Worm (Caenorhabditis elegans) whole organism, L1 larva: ENCODE results near the gene R10E4.9.

Experiments
- C04F5.9 ChIP-seq: sonication (generic microtip); optimal IDR thresholded peaks from 2 replicates; lab custom pipeline; 2016; ENCODE audit warnings: missing genetic modification characterization, missing compliant biosample characterization
- F16B12.6 ChIP-seq: fragments of 150-350 bp; optimal IDR thresholded peaks from 2 replicates; lab custom pipeline; 2014; ENCODE audit warnings: missing biosample characterization, missing genetic modification characterization
- aha-1 ChIP-seq: fragments of 150-350 bp; optimal IDR thresholded peaks from 2 replicates; lab custom pipeline; 2014; ENCODE audit warnings: missing biosample characterization, missing genetic modification characterization
- alr-1 ChIP-seq: fragments of 200-800 bp; sonication (Bioruptor generic); optimal IDR thresholded peaks from 2 replicates; lab custom pipeline; 2018; ENCODE audit warnings: borderline replicate concordance, mild to moderate bottlenecking, missing genetic modification characterization, missing compliant biosample characterization
- blmp-1 ChIP-seq: fragments of 150-350 bp; optimal IDR thresholded peaks from 2 replicates; lab custom pipeline; 2014; ENCODE audit warnings: missing biosample characterization, missing genetic modification characterization
- ceh-63 ChIP-seq: fragments of 200-800 bp; sonication (Bioruptor generic); optimal IDR thresholded peaks from 2 replicates; lab custom pipeline; 2018; ENCODE audit warnings: mild to moderate bottlenecking, missing genetic modification characterization, missing compliant biosample characterization
- ceh-82 ChIP-seq, 3 experiments: fragments of 150-350 bp in 1 of 3; sonication (generic microtip) in 2 of 3; optimal IDR thresholded peaks; 2 replicates each; lab custom pipeline; 2014 to 2017; ENCODE audit warnings: missing biosample characterization in 3 of 3, missing genetic modification characterization in 3 of 3
- ceh-90 ChIP-seq: sonication (generic microtip); optimal IDR thresholded peaks from 2 replicates; lab custom pipeline; 2016; ENCODE audit warnings: missing genetic modification characterization, missing compliant biosample characterization
- ces-1 ChIP-seq: fragments of 150-350 bp; optimal IDR thresholded peaks from 2 replicates; lab custom pipeline; 2014; ENCODE audit warnings: missing biosample characterization, missing genetic modification reagents, missing genetic modification characterization
- dpl-1 ChIP-seq, 3 experiments: fragments of 150-350 bp in 2 of 3; sonication (generic microtip) in 1 of 3; optimal IDR thresholded peaks; 2 replicates each; lab custom pipeline; 2014 to 2017; ENCODE audit warnings: missing biosample characterization in 3 of 3, missing genetic modification characterization in 3 of 3, missing genetic modification reagents in 3 of 3
- efl-1 ChIP-seq, 4 experiments: fragments of 150-350 bp; optimal IDR thresholded peaks in 3 of 4; peaks in 1 of 4; 1 replicate in 1 of 4; 2 replicates in 3 of 4; lab custom pipeline; 2014; ENCODE audit warnings: missing biosample characterization in 2 of 4, missing genetic modification characterization in 2 of 4, missing genetic modification reagents in 2 of 4
- efl-3 ChIP-seq: fragments of 200-800 bp; sonication (Bioruptor generic); optimal IDR thresholded peaks from 2 replicates; lab custom pipeline; 2018; ENCODE audit warnings: mild to moderate bottlenecking, missing genetic modification characterization, missing compliant biosample characterization
- egl-13 ChIP-seq: sonication (generic microtip); optimal IDR thresholded peaks from 2 replicates; lab custom pipeline; 2016; ENCODE audit warnings: missing genotype, missing genetic modification reagents, missing genetic modification characterization, missing compliant biosample characterization
- elt-3 ChIP-seq, 6 experiments: fragments of 150-350 bp in 1 of 6; sonication (generic microtip); optimal IDR thresholded peaks; 2 replicates each; lab custom pipeline; 2017 to 2018; ENCODE audit warnings: missing biosample characterization in 6 of 6, missing genetic modification characterization in 6 of 6, inconsistent platforms in 1 of 6
- ets-5 ChIP-seq: fragments of 200-800 bp; sonication (Bioruptor generic); IDR thresholded peaks from 2 replicates; pipeline ENCODE4 v1.3.6; 2022; ENCODE audit warnings: missing genetic modification characterization, missing compliant biosample characterization
- grh-1 ChIP-seq: fragments of 200-800 bp; sonication (Bioruptor generic); IDR thresholded peaks from 2 replicates; pipeline ENCODE4 v1.3.6; 2022; ENCODE audit warnings: missing genetic modification reagents, missing genetic modification characterization, missing compliant biosample characterization
- hlh-4 ChIP-seq: sonication (generic microtip); optimal IDR thresholded peaks from 2 replicates; lab custom pipeline; 2016; ENCODE audit warnings: mild to moderate bottlenecking, missing genetic modification characterization, missing compliant biosample characterization
- isw-1 ChIP-seq: fragments of 200-800 bp; sonication (Bioruptor generic); IDR thresholded peaks from 2 replicates; pipeline ENCODE4 v1.3.6; 2022; ENCODE audit warnings: missing genetic modification characterization, missing compliant biosample characterization
- jun-1 ChIP-seq: fragments of 150-350 bp; optimal IDR thresholded peaks from 2 replicates; lab custom pipeline; 2014; ENCODE audit warnings: missing biosample characterization, missing genetic modification reagents, missing genetic modification characterization
- lin-13 ChIP-seq: fragments of 150-350 bp; optimal IDR thresholded peaks from 2 replicates; lab custom pipeline; 2014; ENCODE audit warnings: missing biosample characterization, missing genetic modification reagents, missing genetic modification characterization
- lin-39 ChIP-seq: fragments of 150-350 bp; optimal IDR thresholded peaks from 2 replicates; lab custom pipeline; 2014; ENCODE audit warnings: missing biosample characterization, missing genetic modification reagents, missing genetic modification characterization
- lsy-2 ChIP-seq, 2 experiments: fragments of 150-350 bp; optimal IDR thresholded peaks; 2 replicates each; lab custom pipeline; 2014; ENCODE audit warnings: missing biosample characterization in 2 of 2, missing genetic modification characterization in 2 of 2
- mab-9 ChIP-seq: fragments of 200-800 bp; sonication (Bioruptor generic); IDR thresholded peaks from 2 replicates; pipeline ENCODE4 v1.3.6; 2022; ENCODE audit warnings: missing genetic modification reagents, missing genetic modification characterization, missing compliant biosample characterization
- mep-1 ChIP-seq: fragments of 150-350 bp; optimal IDR thresholded peaks from 2 replicates; lab custom pipeline; 2014; ENCODE audit warnings: missing biosample characterization, missing genetic modification characterization
- nhr-11 ChIP-seq: fragments of 150-350 bp; optimal IDR thresholded peaks from 2 replicates; lab custom pipeline; 2014; ENCODE audit warnings: missing biosample characterization, missing genetic modification characterization
- nhr-12 ChIP-seq: sonication (generic microtip); optimal IDR thresholded peaks from 2 replicates; lab custom pipeline; 2017; ENCODE audit warnings: missing biosample characterization, missing genetic modification characterization
- nhr-20 ChIP-seq: sonication (generic microtip); optimal IDR thresholded peaks from 2 replicates; lab custom pipeline; 2016; ENCODE audit warnings: mild to moderate bottlenecking, missing genetic modification characterization, missing compliant biosample characterization
- nhr-28 ChIP-seq: fragments of 150-350 bp; optimal IDR thresholded peaks from 2 replicates; lab custom pipeline; 2014; ENCODE audit warnings: missing biosample characterization, missing genetic modification characterization
- nhr-84 ChIP-seq: sonication (generic microtip); optimal IDR thresholded peaks from 2 replicates; lab custom pipeline; 2017; ENCODE audit warnings: missing biosample characterization, missing genetic modification characterization
- pag-3 ChIP-seq: sonication (generic microtip); optimal IDR thresholded peaks from 2 replicates; lab custom pipeline; 2017; ENCODE audit warnings: missing genetic modification characterization, mild to moderate bottlenecking, missing compliant biosample characterization, antibody characterized with exemption, borderline replicate concordance; ENCODE audit not compliant: insufficient read depth
- rnt-1 ChIP-seq: sonication (generic microtip); optimal IDR thresholded peaks from 2 replicates; lab custom pipeline; 2016; ENCODE audit warnings: mild to moderate bottlenecking, missing genetic modification characterization, moderate library complexity, missing compliant biosample characterization
- snpc-4 ChIP-seq: fragments of 150-350 bp; optimal IDR thresholded peaks from 2 replicates; lab custom pipeline; 2014; ENCODE audit warnings: missing biosample characterization, missing genetic modification characterization
- sox-4 ChIP-seq: sonication (generic microtip); optimal IDR thresholded peaks from 2 replicates; lab custom pipeline; 2016; ENCODE audit warnings: missing genetic modification characterization, missing compliant biosample characterization
- swsn-7 ChIP-seq: sonication (generic microtip); optimal IDR thresholded peaks from 2 replicates; lab custom pipeline; 2016; ENCODE audit warnings: missing genetic modification characterization, missing compliant biosample characterization
- unc-130 ChIP-seq: fragments of 150-350 bp; optimal IDR thresholded peaks from 2 replicates; lab custom pipeline; 2017; ENCODE audit warnings: missing biosample characterization, missing genetic modification characterization, inconsistent platforms
- unc-30 ChIP-seq: sonication (generic microtip); optimal IDR thresholded peaks from 2 replicates; lab custom pipeline; 2017; ENCODE audit warnings: missing biosample characterization, missing genetic modification characterization
- unc-62 ChIP-seq: fragments of 150-350 bp; optimal IDR thresholded peaks from 2 replicates; lab custom pipeline; 2014; ENCODE audit warnings: missing biosample characterization, missing genetic modification reagents, missing genetic modification characterization
- unc-86 ChIP-seq: sonication (generic microtip); optimal IDR thresholded peaks from 2 replicates; lab custom pipeline; 2016; ENCODE audit warnings: missing genetic modification characterization, missing compliant biosample characterization
- xbp-1 ChIP-seq: sonication (generic microtip); optimal IDR thresholded peaks from 2 replicates; lab custom pipeline; 2016; ENCODE audit warnings: missing genetic modification characterization, missing compliant biosample characterization
- ztf-4 ChIP-seq: fragments of 150-350 bp; optimal IDR thresholded peaks from 2 replicates; lab custom pipeline; 2014; ENCODE audit warnings: missing biosample characterization, missing genetic modification characterization

The R10E4.9 gene

DNA sequence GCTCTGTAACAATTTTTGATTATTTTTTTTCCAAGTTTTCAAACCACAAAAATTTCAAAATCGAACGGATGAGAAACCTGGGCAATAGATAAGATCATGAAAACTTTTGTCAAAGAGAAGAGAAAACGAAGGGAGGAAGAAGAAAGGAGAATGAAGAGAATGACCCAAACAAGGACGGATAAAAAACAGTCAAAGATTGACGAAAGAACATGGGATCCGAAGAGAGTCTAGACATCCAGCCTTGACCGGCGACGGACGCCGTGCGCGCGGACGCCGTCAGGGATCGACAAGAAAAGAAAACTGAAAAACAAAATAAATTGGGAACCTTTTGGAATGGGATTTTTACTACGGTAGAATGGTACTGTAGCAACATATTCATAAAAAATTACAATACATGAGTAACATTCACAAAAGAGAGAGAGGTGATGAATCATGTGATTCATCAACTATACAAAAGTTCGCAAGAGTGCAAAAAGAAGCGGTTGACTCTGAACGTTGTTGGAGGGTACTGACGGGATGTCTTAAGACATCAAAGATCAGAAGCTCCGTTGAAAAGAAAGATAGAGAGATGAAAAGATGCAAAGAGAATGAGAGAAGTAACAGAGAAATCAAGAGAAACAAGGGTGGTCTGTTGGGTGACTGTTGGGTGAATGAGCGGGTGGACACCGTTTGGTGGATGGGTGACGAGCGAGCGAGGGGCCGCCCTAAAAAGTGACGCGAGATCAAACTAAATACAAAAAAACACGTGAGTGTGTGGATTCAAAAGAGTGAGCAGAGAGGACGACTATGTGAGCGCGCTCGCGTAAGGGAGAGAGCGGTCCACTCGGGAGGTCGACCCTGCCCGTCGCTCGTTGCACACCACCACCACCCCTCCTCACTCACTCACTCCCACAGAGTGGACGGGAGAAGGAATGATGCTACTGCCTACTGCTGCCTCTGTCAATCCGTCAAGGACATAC is 21.7 kb downstream of the R10E4.9 start, which contains the start of gene sup-26 (continued):
- TF ChIP-seq hlh-4 (tag; lab: Kevin White, UChicago), result no peak
- TF ChIP-seq xbp-1 (tag; lab: Kevin White, UChicago), result peak; percentile 17
- peak; percentile 49 for TF ChIP-seq swsn-7 (tag; lab: Kevin White, UChicago)
- no peak for TF ChIP-seq nhr-84 (tag; lab: Kevin White, UChicago)
- peak; percentile 23 for TF ChIP-seq lin-13 (GFP tag; lab: Kevin White, UChicago)
- TF ChIP-seq ceh-63 (GFP tag; lab: Kevin White, UChicago), result no peak
- no peak for TF ChIP-seq nhr-28
- TF ChIP-seq nhr-12 (tag; lab: Kevin White, UChicago), result no peak
- no peak for TF ChIP-seq unc-62 (GFP tag; lab: Kevin White, UChicago)
- TF ChIP-seq pag-3 (tag; lab: Kevin White, UChicago), result no peak
- TF ChIP-seq efl-1 (optimal IDR thresholded peaks at IDR 0.05; lab: Kevin White, UChicago), result no peak
- TF ChIP-seq efl-1 (GFP tag; optimal IDR thresholded peaks at IDR 0.05 in 1 of 2; lab: Kevin White, UChicago), result peak in 1 of 2 experiments; percentile 91
- no peak for TF ChIP-seq aha-1 (tag; lab: Kevin White, UChicago)
- TF ChIP-seq ceh-90, result no peak
- peak; percentile 9 for TF ChIP-seq unc-86 (tag; lab: Kevin White, UChicago)
- TF ChIP-seq egl-13 (tag; lab: Kevin White, UChicago), result no peak
- TF ChIP-seq F16B12.6 (tag; lab: Kevin White, UChicago), result no peak
- TF ChIP-seq nhr-20 (tag; lab: Kevin White, UChicago), result peak; percentile 24
- TF ChIP-seq nhr-11 (tag; lab: Kevin White, UChicago), result no peak
- no peak for TF ChIP-seq jun-1 (tag; lab: Kevin White, UChicago)
- peak; percentile 41 for TF ChIP-seq rnt-1 (tag; lab: Kevin White, UChicago)
- peak; percentile 30 for TF ChIP-seq mep-1 (tag; lab: Kevin White, UChicago)
- TF ChIP-seq sox-4 (tag; lab: Kevin White, UChicago), result peak; percentile 0
- TF ChIP-seq ces-1, result no peak
- 0 out of 2 replicates have a peak, but pooled peaks have one; percentile 3 for TF ChIP-seq grh-1 (GFP tag; lab: Robert Waterston, UW)
- no peak for TF ChIP-seq C04F5.9 (tag; lab: Kevin White, UChicago)
- TF ChIP-seq efl-3 (GFP tag; lab: Kevin White, UChicago), result no peak
- TF ChIP-seq elt-3 (tag; optimal IDR thresholded peaks at IDR 0.05; lab: Kevin White, UChicago), result peak in 1 of 6 experiments; percentile 29
- peak; percentile 87 for TF ChIP-seq blmp-1
- no peak for TF ChIP-seq mab-9
- no peak for TF ChIP-seq unc-30 (tag; lab: Kevin White, UChicago)
- TF ChIP-seq lsy-2 (tag; optimal IDR thresholded peaks at IDR 0.05; lab: Kevin White, UChicago), result peak in 1 of 2 experiments; percentile 36
- TF ChIP-seq isw-1 (GFP tag; lab: Robert Waterston, UW), result no peak
- peak in 1 of 3 experiments; percentile 3 for TF ChIP-seq ceh-82 (tag; optimal IDR thresholded peaks at IDR 0.05; lab: Kevin White, UChicago)
- no peak for TF ChIP-seq ets-5 (GFP tag; lab: Robert Waterston, UW)

DNA sequence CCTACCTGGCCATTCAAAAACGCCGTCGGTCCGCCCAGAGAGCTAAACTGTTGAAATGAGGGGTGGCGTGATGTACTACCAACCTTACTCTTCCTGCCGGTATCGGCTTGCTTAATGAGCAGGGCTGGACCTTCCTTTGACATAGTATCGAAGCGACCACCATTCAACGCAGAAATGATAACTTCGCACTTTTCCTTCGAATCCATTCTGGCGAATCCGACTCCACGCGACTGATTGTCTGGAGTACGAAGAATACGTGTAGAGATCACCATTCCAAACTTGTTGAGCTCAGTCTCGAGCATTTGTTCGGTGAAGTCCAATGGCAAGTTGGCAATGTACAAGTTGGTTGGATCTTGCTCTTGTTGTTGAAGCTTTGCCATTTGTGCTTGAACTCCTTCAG is 24.0 kb downstream of the R10E4.9 start:
- no peak for TF ChIP-seq snpc-4 (tag; lab: Kevin White, UChicago)
- TF ChIP-seq dpl-1 (GFP tag; optimal IDR thresholded peaks at IDR 0.05; lab: Kevin White, UChicago), result no peak
- no peak for TF ChIP-seq efl-1 (optimal IDR thresholded peaks at IDR 0.05; lab: Kevin White, UChicago)
- TF ChIP-seq efl-1 (GFP tag; optimal IDR thresholded peaks at IDR 0.05 in 1 of 2; lab: Kevin White, UChicago), result peak in 1 of 2 experiments; percentile 92
- TF ChIP-seq blmp-1, result no peak
- no peak for TF ChIP-seq jun-1 (tag; lab: Kevin White, UChicago)

DNA sequence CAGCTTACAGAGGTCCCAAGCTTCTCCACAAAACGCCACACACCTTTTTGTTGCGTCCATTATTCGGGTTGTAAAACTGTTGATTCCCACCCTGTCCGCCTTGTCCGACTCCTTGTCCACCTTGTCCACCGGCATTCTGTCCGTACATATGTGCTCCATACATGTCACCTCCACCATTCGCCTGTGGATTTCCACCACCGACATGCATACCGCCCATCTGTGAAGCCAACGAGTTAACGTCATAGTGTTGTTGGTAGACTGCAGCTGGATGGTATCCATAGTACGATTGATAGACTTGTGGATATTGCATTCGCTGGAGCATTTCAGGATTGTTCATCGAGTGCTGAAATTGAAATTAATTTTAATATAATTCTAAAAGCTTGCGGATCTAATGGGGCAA is 24.4 kb downstream of the R10E4.9 start:
- TF ChIP-seq ets-5 (GFP tag; lab: Robert Waterston, UW), result no peak
- TF ChIP-seq lin-39 (tag; lab: Kevin White, UChicago), result no peak
- no peak for TF ChIP-seq ztf-4 (tag; lab: Kevin White, UChicago)
- no peak for TF ChIP-seq alr-1 (tag; lab: Kevin White, UChicago)
- TF ChIP-seq unc-130 (tag; lab: Kevin White, UChicago), result no peak
